Worm (Caenorhabditis elegans) whole organism, late embryonic: ENCODE results near the gene D2024.4.

Source experiments
- ama-1 ChIP-seq: fragments of 150-350 bp; optimal IDR thresholded peaks from 2 replicates; lab custom pipeline; 2014
- rnt-1 ChIP-seq: sonication (generic microtip); optimal IDR thresholded peaks from 2 replicates; lab custom pipeline; 2016; ENCODE audit warnings: missing genetic modification characterization, missing compliant biosample characterization

ce11 chrIV:7260587-7260986 is 29.6 kb downstream of the D2024.4 start, which contains the start of gene C06E4.3:
- TF ChIP-seq ama-1 (lab: Kevin White, UChicago) (no peak), rnt-1 (tag; lab: Kevin White, UChicago) (no peak)
